Worm (Caenorhabditis elegans): Measurements from ENCODE around the gene T22B7.3.

ce11 chrX:5644112-5644511 is 3.1 kb upstream of the T22B7.3 start:
- TF ChIP-seq flt-1 (GFP tag; IDR thresholded peaks at IDR 0.05) (no peak), ref-1 (GFP tag; conservative IDR thresholded peaks at IDR 0.05) (no peak), klf-2 (GFP tag; conservative IDR thresholded peaks at IDR 0.05) (no peak), T22C8.4 (GFP tag; IDR thresholded peaks at IDR 0.05) (no peak), ztf-29 (GFP tag; IDR thresholded peaks at IDR 0.05) (no peak), cog-1 (tag; optimal IDR thresholded peaks at IDR 0.05) (no peak), med-1 (GFP tag; optimal IDR thresholded peaks at IDR 0.05; ENCODE audit: insufficient read depth) (no peak), ztf-23 (GFP tag; IDR thresholded peaks at IDR 0.05) (no peak), tab-1 (GFP tag; IDR thresholded peaks at IDR 0.05) (no peak)
